Worm (Caenorhabditis elegans) whole organism, L4 larva: ENCODE measurements around the gene hmg-5.
"Not testable (repeated sequence)": the region's sequence is repeated elsewhere in the genome, so short reads cannot be mapped to it uniquely, and the experiment has no call there.

Experiments used
- F10B5.3 ChIP-seq: sonication (generic microtip); optimal IDR thresholded peaks from 2 replicates; lab custom pipeline; 2016; ENCODE audit warnings: mild to moderate bottlenecking, missing genetic modification characterization, missing compliant biosample characterization
- F37D6.2 ChIP-seq: sonication (generic microtip); optimal IDR thresholded peaks from 2 replicates; lab custom pipeline; 2016; ENCODE audit warnings: mild to moderate bottlenecking, missing genetic modification characterization, missing compliant biosample characterization
- T20F7.1 ChIP-seq: fragments of 200-800 bp; sonication (Bioruptor generic); optimal IDR thresholded peaks from 2 replicates; lab custom pipeline; 2018; ENCODE audit warnings: mild to moderate bottlenecking, missing genetic modification characterization, missing compliant biosample characterization
- T26A8.4 ChIP-seq: fragments of 200-800 bp; sonication (Bioruptor generic); IDR thresholded peaks from 2 replicates; pipeline ENCODE4 v1.3.6; 2022; ENCODE audit warnings: missing genetic modification characterization, missing compliant biosample characterization
- aha-1 ChIP-seq: fragments of 150-350 bp; peaks from one replicate; lab custom pipeline; 2014; ENCODE audit warnings: missing biosample characterization, missing genetic modification characterization
- aly-2 ChIP-seq: sonication (generic microtip); optimal IDR thresholded peaks from 2 replicates; lab custom pipeline; 2018; ENCODE audit warnings: missing biosample characterization, missing genetic modification characterization
- attf-4 ChIP-seq: sonication (generic microtip); optimal IDR thresholded peaks from 3 replicates; lab custom pipeline; 2017; ENCODE audit warnings: missing biosample characterization, missing genetic modification characterization
- daf-12 ChIP-seq: fragments of 150-350 bp; optimal IDR thresholded peaks from 2 replicates; lab custom pipeline; 2014; ENCODE audit warnings: missing biosample characterization, missing genetic modification reagents, missing genetic modification characterization
- daf-19 ChIP-seq: fragments of 200-800 bp; sonication (Bioruptor generic); conservative IDR thresholded peaks from 2 replicates; pipeline ENCODE4 v1.3.6; 2022; ENCODE audit warnings: missing genetic modification characterization, missing compliant biosample characterization
- dpl-1 ChIP-seq: fragments of 150-350 bp; optimal IDR thresholded peaks from 2 replicates; lab custom pipeline; 2014; ENCODE audit warnings: missing biosample characterization, missing genetic modification reagents, missing genetic modification characterization
- egl-43 ChIP-seq: fragments of 200-800 bp; sonication (Bioruptor generic); IDR thresholded peaks from 2 replicates; pipeline ENCODE4 v1.3.6; 2022; ENCODE audit warnings: missing genetic modification reagents, missing genetic modification characterization, missing compliant biosample characterization
- hif-1 ChIP-seq, 2 experiments: sonication (generic microtip); optimal IDR thresholded peaks; 2 replicates each; lab custom pipeline; 2016 to 2017; ENCODE audit warnings: missing compliant biosample characterization in 2 of 2, missing genetic modification characterization in 2 of 2, missing genetic modification reagents in 2 of 2, missing genotype in 2 of 2, mild to moderate bottlenecking in 1 of 2
- hlh-11 ChIP-seq: fragments of 200-800 bp; sonication (Bioruptor generic); optimal IDR thresholded peaks from 2 replicates; lab custom pipeline; 2018; ENCODE audit warnings: mild to moderate bottlenecking, missing genetic modification characterization, missing compliant biosample characterization
- hlh-30 ChIP-seq: sonication (generic microtip); optimal IDR thresholded peaks from 2 replicates; lab custom pipeline; 2017; ENCODE audit warnings: antibody characterized with exemption, mild to moderate bottlenecking, missing genetic modification characterization, missing compliant biosample characterization; ENCODE audit not compliant: insufficient read depth
- jun-1 ChIP-seq: fragments of 150-350 bp; optimal IDR thresholded peaks from 2 replicates; lab custom pipeline; 2014; ENCODE audit warnings: missing biosample characterization, missing genetic modification reagents, missing genetic modification characterization
- lin-38 ChIP-seq: fragments of 200-800 bp; sonication (Bioruptor generic); IDR thresholded peaks from 2 replicates; pipeline ENCODE4 v1.3.6; 2022; ENCODE audit warnings: missing genetic modification reagents, missing genetic modification characterization, missing compliant biosample characterization
- lsy-2 ChIP-seq, 2 experiments: fragments of 150-350 bp in 1 of 2; sonication (generic microtip) in 1 of 2; optimal IDR thresholded peaks; 2 replicates each; lab custom pipeline; 2014 to 2017; ENCODE audit warnings: missing biosample characterization in 2 of 2, missing genetic modification characterization in 2 of 2
- madf-5 ChIP-seq, 2 experiments: fragments of 200-800 bp; sonication (Bioruptor generic); IDR thresholded peaks; 2 replicates each; pipeline ENCODE4 v1.3.6; 2022; ENCODE audit warnings: missing compliant biosample characterization in 2 of 2, missing genetic modification characterization in 2 of 2
- mes-2 ChIP-seq: sonication (generic microtip); optimal IDR thresholded peaks from 2 replicates; lab custom pipeline; 2016; ENCODE audit warnings: missing genotype, mild to moderate bottlenecking, missing genetic modification characterization, missing compliant biosample characterization; ENCODE audit not compliant: poor library complexity, severe bottlenecking
- nhr-10 ChIP-seq: fragments of 150-350 bp; optimal IDR thresholded peaks from 2 replicates; lab custom pipeline; 2014; ENCODE audit warnings: missing biosample characterization, missing genetic modification characterization
- nhr-102 ChIP-seq: sonication (generic microtip); optimal IDR thresholded peaks from 2 replicates; lab custom pipeline; 2016; ENCODE audit warnings: mild to moderate bottlenecking, missing genetic modification characterization, moderate library complexity, missing compliant biosample characterization
- nhr-6 ChIP-seq: fragments of 150-350 bp; optimal IDR thresholded peaks from 2 replicates; lab custom pipeline; 2014; ENCODE audit warnings: missing biosample characterization, missing genetic modification characterization
- nhr-76 ChIP-seq: fragments of 150-350 bp; optimal IDR thresholded peaks from 2 replicates; lab custom pipeline; 2014; ENCODE audit warnings: missing biosample characterization, missing genetic modification characterization
- php-3 ChIP-seq: fragments of 200-800 bp; sonication (Bioruptor generic); IDR thresholded peaks from 2 replicates; pipeline ENCODE4 v1.3.6; 2022; ENCODE audit warnings: missing genetic modification reagents, missing genetic modification characterization, missing compliant biosample characterization
- saeg-2 ChIP-seq: fragments of 200-800 bp; sonication (Bioruptor generic); IDR thresholded peaks from 2 replicates; pipeline ENCODE4 v1.3.6; 2022; ENCODE audit warnings: missing genetic modification reagents, missing genetic modification characterization, missing compliant biosample characterization
- skn-1 ChIP-seq: fragments of 150-350 bp; optimal IDR thresholded peaks from 2 replicates; lab custom pipeline; 2014; ENCODE audit warnings: missing biosample characterization, missing genetic modification characterization
- tra-1 ChIP-seq: fragments of 200-800 bp; sonication (Bioruptor generic); IDR thresholded peaks from 2 replicates; pipeline ENCODE4 v1.3.6; 2022; ENCODE audit warnings: missing genetic modification reagents, missing genetic modification characterization, missing compliant biosample characterization
- unc-62 ChIP-seq, 3 experiments: fragments of 150-350 bp in 1 of 3; sonication (generic microtip); optimal IDR thresholded peaks in 2 of 3; peaks in 1 of 3; 1 replicate in 1 of 3; 2 replicates in 2 of 3; lab custom pipeline; 2014 to 2017; ENCODE audit warnings: missing biosample characterization in 3 of 3, missing genetic modification characterization in 3 of 3, missing genetic modification reagents in 3 of 3, missing genotype in 1 of 3
- zip-11 ChIP-seq: fragments of 200-800 bp; sonication (Bioruptor generic); IDR thresholded peaks from 2 replicates; pipeline ENCODE4 v1.3.6; 2022; ENCODE audit warnings: missing genetic modification characterization, missing compliant biosample characterization
- ztf-11 ChIP-seq: fragments of 150-350 bp; optimal IDR thresholded peaks from 2 replicates; lab custom pipeline; 2014; ENCODE audit warnings: missing biosample characterization, missing genetic modification characterization
- ztf-7 ChIP-seq: fragments of 150-350 bp; optimal IDR thresholded peaks from 2 replicates; lab custom pipeline; 2014; ENCODE audit warnings: missing biosample characterization, missing genetic modification characterization

The hmg-5 gene

DNA sequence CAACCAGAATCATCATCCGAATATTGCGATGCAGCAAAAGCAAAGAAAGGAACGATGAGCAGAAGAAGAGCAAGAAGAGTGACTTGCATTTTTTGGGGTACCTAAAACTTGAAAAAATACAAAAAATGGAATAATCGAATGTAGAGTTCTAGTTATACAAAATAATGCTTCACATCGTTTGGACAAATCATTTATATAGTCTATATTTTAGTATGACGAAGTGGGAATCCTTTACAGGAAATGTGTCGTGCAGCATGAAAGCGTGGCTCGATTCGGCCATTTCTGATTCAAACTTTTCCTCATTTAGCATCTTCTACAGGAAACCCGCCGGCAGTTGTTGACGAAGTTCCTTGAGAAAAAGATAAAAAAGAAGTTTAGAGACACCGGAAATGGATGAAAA is 3.0 kb downstream of the hmg-5 start, which contains the start of gene nlp-20:
nlp-20 (minus strand) TSS at position 101 of the 400 bp plus-strand sequence.
- TF ChIP-seq aha-1 (peak; percentile 29), nhr-6 (tag; lab: Kevin White, UChicago) (no peak)

DNA sequence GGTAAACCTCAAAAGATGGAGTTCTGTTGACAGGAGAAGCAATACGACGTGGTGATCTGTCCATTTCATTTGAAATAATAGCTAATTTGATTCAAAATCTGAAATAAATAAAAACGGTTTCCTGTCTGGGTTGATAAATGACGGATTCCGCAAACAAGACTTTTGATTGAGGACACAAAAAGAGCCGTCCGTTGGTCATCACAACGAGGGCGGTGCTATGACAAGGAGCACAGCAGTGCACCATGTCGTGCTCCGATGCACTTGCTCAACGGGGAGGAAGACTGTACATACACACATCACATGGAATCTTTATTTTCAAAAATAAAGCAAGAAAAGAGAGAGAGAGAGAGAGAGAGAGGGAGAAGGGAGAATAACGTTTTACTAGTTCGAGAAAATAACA is 4.3 kb downstream of the hmg-5 start, which contains the start of gene nep-16:
nep-16 (minus strand) TSS at position 101 of the 400 bp plus-strand sequence.
- TF ChIP-seq hlh-30 (tag; lab: Kevin White, UChicago) (no peak), unc-62 (GFP tag; optimal IDR thresholded peaks at IDR 0.05 in 1 of 2; lab: Kevin White, UChicago) (peak in 1 of 2 experiments; percentile 61), unc-62 (tag; optimal IDR thresholded peaks at IDR 0.05; lab: Kevin White, UChicago) (no peak), aha-1 (peak; percentile 58)

- TF ChIP-seq jun-1 (tag; lab: Kevin White, UChicago); attf-4; php-3 (GFP tag; lab: Robert Waterston, UW): not testable (repeated sequence)
Measured at ce11 chrIV:7634578-7634977, 11.4 kb downstream of the hmg-5 start, which contains the start of gene warf-1. Gene warf-1, plus strand, starts transcription at chrIV:7634786.

DNA sequence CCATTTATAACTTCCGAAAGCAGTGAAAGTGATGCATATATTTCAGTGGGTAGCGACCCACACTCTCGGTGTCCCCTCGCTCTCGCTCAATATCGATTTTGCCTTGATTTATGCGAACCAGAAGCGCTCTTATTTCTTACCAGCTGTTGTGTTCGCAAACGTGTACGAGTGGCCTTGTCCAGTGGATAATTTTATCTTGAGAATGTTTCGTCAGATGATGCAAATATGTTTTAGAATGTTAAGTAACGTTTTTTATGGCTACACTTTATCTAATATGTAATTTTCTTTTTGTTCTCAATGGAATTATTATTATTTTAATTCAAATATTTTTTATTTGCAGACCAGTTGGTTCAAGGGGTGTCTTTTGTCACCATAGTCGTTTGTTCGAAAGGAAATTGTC is 13.0 kb downstream of the hmg-5 start, which contains the start of gene plp-1:
plp-1 (plus strand) TSS at position 341 of the 400 bp plus-strand sequence.
- TF ChIP-seq ztf-7 (tag; lab: Kevin White, UChicago) (peak; percentile 91), saeg-2 (no peak)

- TF ChIP-seq daf-12 (tag; lab: Kevin White, UChicago), result no peak
- TF ChIP-seq skn-1 (tag; lab: Kevin White, UChicago), result no peak
- TF ChIP-seq egl-43, result no peak
- TF ChIP-seq hlh-30 (tag; lab: Kevin White, UChicago), result no peak
- no peak for TF ChIP-seq nhr-10
- no peak for TF ChIP-seq ztf-7 (tag; lab: Kevin White, UChicago)
- TF ChIP-seq ztf-11 (tag; lab: Kevin White, UChicago), result no peak
- TF ChIP-seq dpl-1, result peak; percentile 93
- TF ChIP-seq tra-1 (GFP tag; lab: Robert Waterston, UW), result no peak
- no peak for TF ChIP-seq nhr-102
- no peak for TF ChIP-seq zip-11
- TF ChIP-seq mes-2, result peak; percentile 69
- TF ChIP-seq T20F7.1 (GFP tag; lab: Kevin White, UChicago), result peak; percentile 57
- TF ChIP-seq hif-1 (tag; optimal IDR thresholded peaks at IDR 0.05; lab: Kevin White, UChicago), result no peak
- no peak for TF ChIP-seq nhr-76 (tag; lab: Kevin White, UChicago)
- TF ChIP-seq lin-38 (GFP tag; lab: Robert Waterston, UW), result 0 out of 2 replicates have a peak, but pooled peaks have one; percentile 23
- no peak for TF ChIP-seq hlh-11 (tag; lab: Kevin White, UChicago)
- no peak for TF ChIP-seq F10B5.3 (tag; lab: Kevin White, UChicago)
Measured at ce11 chrIV:7632535-7632934, 13.5 kb downstream of the hmg-5 start, which contains the start of gene F45E4.6. Gene F45E4.6, minus strand, starts transcription at chrIV:7632548.

DNA sequence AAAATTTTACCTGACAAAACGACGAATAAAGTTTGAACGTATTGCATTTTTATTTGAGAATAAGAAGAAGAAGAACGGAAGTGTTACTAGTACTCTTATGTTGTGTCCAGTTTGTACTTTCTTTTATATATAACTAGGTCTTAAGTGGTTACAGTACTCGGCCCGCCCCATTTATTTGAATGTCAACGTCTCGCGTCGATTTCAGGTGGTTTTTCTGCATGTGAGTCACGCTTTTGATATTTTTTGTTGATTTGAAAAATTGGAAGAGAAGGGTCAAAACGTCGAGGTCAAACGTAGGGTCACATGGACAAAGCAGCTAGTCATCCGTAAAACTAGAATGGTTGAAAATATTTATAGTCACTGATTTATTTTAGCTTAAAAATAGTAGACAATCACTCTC is 17.1 kb downstream of the hmg-5 start, which contains the start of gene F45E4.5:
F45E4.5 (minus strand) TSS at position 101 of the 400 bp plus-strand sequence.
- no peak for TF ChIP-seq ztf-7 (tag; lab: Kevin White, UChicago)
- TF ChIP-seq aha-1, result peak; percentile 48
- no peak for TF ChIP-seq daf-19
- no peak for TF ChIP-seq T26A8.4
- TF ChIP-seq zip-11, result no peak

DNA sequence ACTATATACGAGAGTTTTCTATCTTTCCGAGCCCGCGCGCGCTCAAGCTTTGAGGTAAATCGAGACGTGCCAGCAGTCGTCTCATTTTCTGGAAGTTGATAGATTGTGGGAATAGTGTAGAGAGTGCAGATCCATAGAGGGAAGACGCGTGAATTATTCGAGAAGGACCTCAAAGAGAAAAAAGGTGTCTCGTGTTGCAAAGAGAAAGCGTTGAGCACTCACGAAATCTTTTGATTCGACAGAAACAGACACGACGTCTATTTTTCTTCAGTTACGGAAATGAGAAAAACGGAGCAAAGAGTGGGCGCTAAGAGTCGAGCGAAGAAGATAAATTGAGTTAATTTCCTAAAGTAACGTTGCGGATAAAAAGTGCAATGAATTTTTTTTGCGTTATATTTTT is 22.2 kb downstream of the hmg-5 start:
- peak; percentile 10 for TF ChIP-seq F37D6.2 (tag; lab: Kevin White, UChicago)
- peak in 1 of 2 experiments; percentile 86 for TF ChIP-seq unc-62 (GFP tag; optimal IDR thresholded peaks at IDR 0.05 in 1 of 2; lab: Kevin White, UChicago)
- no peak for TF ChIP-seq unc-62 (tag; optimal IDR thresholded peaks at IDR 0.05; lab: Kevin White, UChicago)
- TF ChIP-seq aly-2 (tag; lab: Kevin White, UChicago), result peak; percentile 35
- no peak for TF ChIP-seq madf-5 (GFP tag; IDR thresholded peaks at IDR 0.05; lab: Robert Waterston, UW)
- peak in 1 of 2 experiments; percentile 37 for TF ChIP-seq lsy-2 (tag; optimal IDR thresholded peaks at IDR 0.05; lab: Kevin White, UChicago)
